Fruit fly (Drosophila melanogaster) whole organism, embryonic: ENCODE results near the gene Fer3.

ENCODE experiments used
- Aef1 ChIP-seq: fragments of 200-800 bp; sonication (Bioruptor generic); IDR thresholded peaks from 3 replicates; pipeline ENCODE4 v1.3.6; 2022; ENCODE audit warnings: missing biosample characterization, missing genetic modification characterization
- C15 ChIP-seq: fragments of 200-800 bp; sonication (Bioruptor generic); IDR thresholded peaks from 3 replicates; pipeline ENCODE4 v1.3.6; 2022; ENCODE audit warnings: missing biosample characterization, missing genetic modification characterization
- CG10543 ChIP-seq: fragments of 200-800 bp; sonication (Bioruptor generic); optimal IDR thresholded peaks from 3 replicates; lab custom pipeline; 2017; ENCODE audit warnings: missing biosample characterization, mild to moderate bottlenecking, missing genetic modification characterization, moderate library complexity
- CG12104 ChIP-seq: fragments of 200-800 bp; sonication (Bioruptor generic); optimal IDR thresholded peaks from 3 replicates; lab custom pipeline; 2016; ENCODE audit warnings: missing biosample characterization, missing genetic modification characterization
- CG12659 ChIP-seq: fragments of 200-800 bp; sonication (Bioruptor generic); optimal IDR thresholded peaks from 3 replicates; lab custom pipeline; 2017; ENCODE audit warnings: mild to moderate bottlenecking, missing biosample characterization, missing genetic modification reagents, missing genetic modification characterization
- CG12942 ChIP-seq: fragments of 200-800 bp; sonication (Bioruptor generic); optimal IDR thresholded peaks from 3 replicates; lab custom pipeline; 2016; ENCODE audit warnings: missing biosample characterization, missing genetic modification characterization
- CG13424 ChIP-seq: fragments of 200-800 bp; sonication (Bioruptor generic); optimal IDR thresholded peaks from 2 replicates; lab custom pipeline; 2019; ENCODE audit warnings: missing biosample characterization, mild to moderate bottlenecking, missing genetic modification characterization, moderate library complexity
- CG13624 ChIP-seq: fragments of 200-800 bp; sonication (Bioruptor generic); optimal IDR thresholded peaks from 2 replicates; lab custom pipeline; 2016; ENCODE audit warnings: missing biosample characterization, missing genetic modification characterization
- CG15073 ChIP-seq: fragments of 200-800 bp; sonication (Bioruptor generic); optimal IDR thresholded peaks from 2 replicates; lab custom pipeline; 2016; ENCODE audit warnings: missing biosample characterization, missing genetic modification characterization
- CG15696 ChIP-seq: fragments of 200-800 bp; sonication (Bioruptor generic); optimal IDR thresholded peaks from 2 replicates; lab custom pipeline; 2019; ENCODE audit warnings: missing biosample characterization, mild to moderate bottlenecking, missing genetic modification characterization, moderate library complexity
- CG2199 ChIP-seq: fragments of 200-800 bp; sonication (Bioruptor generic); IDR thresholded peaks from 3 replicates; pipeline ENCODE4 v1.3.6; 2022; ENCODE audit warnings: missing biosample characterization, missing genetic modification characterization
- CG31224 ChIP-seq: fragments of 200-800 bp; sonication (Bioruptor generic); IDR thresholded peaks from 2 replicates; pipeline ENCODE4 v1.3.6; 2022; ENCODE audit warnings: missing biosample characterization, missing genetic modification characterization
- CG33557 ChIP-seq: fragments of 200-800 bp; sonication (Bioruptor generic); optimal IDR thresholded peaks from 2 replicates; lab custom pipeline; 2019; ENCODE audit warnings: missing biosample characterization, mild to moderate bottlenecking, missing genetic modification characterization, moderate library complexity
- CG34376 ChIP-seq: fragments of 200-800 bp; sonication (Bioruptor generic); optimal IDR thresholded peaks from 2 replicates; lab custom pipeline; 2018; ENCODE audit warnings: missing biosample characterization, mild to moderate bottlenecking, missing genetic modification characterization
- CG4730 ChIP-seq: fragments of 200-800 bp; sonication (Bioruptor generic); IDR thresholded peaks from 2 replicates; pipeline ENCODE4 v1.3.6; 2022; ENCODE audit warnings: missing biosample characterization, missing genetic modification characterization
- CG4854 ChIP-seq: fragments of 200-800 bp; sonication (Bioruptor generic); optimal IDR thresholded peaks from 2 replicates; lab custom pipeline; 2016; ENCODE audit warnings: missing biosample characterization, missing genetic modification characterization, inconsistent platforms
- CG7271 ChIP-seq: fragments of 200-800 bp; sonication (Bioruptor generic); optimal IDR thresholded peaks from 2 replicates; lab custom pipeline; 2018; ENCODE audit warnings: missing biosample characterization, mild to moderate bottlenecking, missing genetic modification characterization, moderate library complexity
- CG7357 ChIP-seq: fragments of 200-800 bp; sonication (Bioruptor generic); IDR thresholded peaks from 3 replicates; pipeline ENCODE4 v1.3.6; 2022; ENCODE audit warnings: missing biosample characterization, missing genetic modification characterization
- CG7928 ChIP-seq: fragments of 200-800 bp; sonication (Bioruptor generic); optimal IDR thresholded peaks from 2 replicates; lab custom pipeline; 2017; ENCODE audit warnings: missing biosample characterization, mild to moderate bottlenecking, missing genetic modification characterization
- CG8281 ChIP-seq: fragments of 200-800 bp; sonication (Bioruptor generic); optimal IDR thresholded peaks from 2 replicates; lab custom pipeline; 2018; ENCODE audit warnings: missing biosample characterization, mild to moderate bottlenecking, missing genetic modification characterization, moderate library complexity
- CG8359 ChIP-seq: fragments of 200-800 bp; sonication (Bioruptor generic); optimal IDR thresholded peaks from 2 replicates; lab custom pipeline; 2017; ENCODE audit warnings: missing biosample characterization, mild to moderate bottlenecking, missing genetic modification characterization, borderline replicate concordance
- CG9876 ChIP-seq: fragments of 200-800 bp; sonication (Bioruptor generic); optimal IDR thresholded peaks from 2 replicates; lab custom pipeline; 2016; ENCODE audit warnings: missing biosample characterization, missing genetic modification characterization
- Dll ChIP-seq: fragments of 200-800 bp; sonication (Bioruptor generic); IDR thresholded peaks from 4 replicates; pipeline ENCODE4 v1.3.6; 2022; ENCODE audit warnings: missing biosample characterization, missing genetic modification characterization; ENCODE audit not compliant: partially characterized antibody
- HLH4C ChIP-seq: fragments of 200-800 bp; sonication (Bioruptor generic); IDR thresholded peaks from 3 replicates; pipeline ENCODE4 v1.3.6; 2022; ENCODE audit warnings: missing biosample characterization, missing genetic modification characterization; ENCODE audit not compliant: partially characterized antibody
- HLH54F ChIP-seq: fragments of 200-800 bp; sonication (Bioruptor generic); optimal IDR thresholded peaks from 3 replicates; lab custom pipeline; 2016; ENCODE audit warnings: missing biosample characterization, missing genetic modification characterization
- Mrtf ChIP-seq: fragments of 200-800 bp; sonication (Bioruptor generic); IDR thresholded peaks from 3 replicates; pipeline ENCODE4 v1.3.6; 2022; ENCODE audit warnings: missing biosample characterization, missing genetic modification characterization
- NK7.1 ChIP-seq: fragments of 200-800 bp; sonication (Bioruptor generic); optimal IDR thresholded peaks from 3 replicates; lab custom pipeline; 2016; ENCODE audit warnings: missing biosample characterization, missing genetic modification characterization
- Oli ChIP-seq: fragments of 200-800 bp; sonication (Bioruptor generic); optimal IDR thresholded peaks from 2 replicates; lab custom pipeline; 2018; ENCODE audit warnings: missing biosample characterization, mild to moderate bottlenecking, missing genetic modification characterization, moderate library complexity
- Poxn ChIP-seq: fragments of 200-800 bp; sonication (Bioruptor generic); IDR thresholded peaks from 2 replicates; pipeline ENCODE4 v1.3.6; 2022; ENCODE audit warnings: missing biosample characterization, missing genetic modification characterization
- Sry-δ ChIP-seq: fragments of 200-800 bp; sonication (Bioruptor generic); optimal IDR thresholded peaks from 2 replicates; lab custom pipeline; 2016; ENCODE audit warnings: missing biosample characterization, missing genetic modification characterization
- abd-A ChIP-seq: fragments of 200-800 bp; sonication (Bioruptor generic); optimal IDR thresholded peaks from 3 replicates; lab custom pipeline; 2019; ENCODE audit warnings: missing biosample characterization, mild to moderate bottlenecking, missing genetic modification characterization, moderate library complexity
- ara ChIP-seq: fragments of 200-800 bp; sonication (Bioruptor generic); IDR thresholded peaks from 2 replicates; pipeline ENCODE4 v1.3.6; 2022; ENCODE audit warnings: missing biosample characterization, missing genetic modification characterization
- ase ChIP-seq: fragments of 200-800 bp; sonication (Bioruptor generic); IDR thresholded peaks from 3 replicates; pipeline ENCODE4 v1.3.6; 2022; ENCODE audit warnings: missing biosample characterization, missing genetic modification characterization
- btn ChIP-seq: fragments of 200-800 bp; sonication (Bioruptor generic); optimal IDR thresholded peaks from 2 replicates; lab custom pipeline; 2016; ENCODE audit warnings: missing biosample characterization, missing genetic modification characterization
- chn ChIP-seq: fragments of 200-800 bp; sonication (Bioruptor generic); optimal IDR thresholded peaks from 2 replicates; lab custom pipeline; 2016; ENCODE audit warnings: missing biosample characterization, missing genetic modification characterization
- crol ChIP-seq: fragments of 200-800 bp; sonication (Bioruptor generic); IDR thresholded peaks from 2 replicates; pipeline ENCODE4 v1.3.6; 2022; ENCODE audit warnings: missing biosample characterization, missing genetic modification characterization
- en ChIP-seq: fragments of 200-800 bp; sonication (Bioruptor generic); optimal IDR thresholded peaks from 2 replicates; lab custom pipeline; 2016; ENCODE audit warnings: missing biosample characterization, missing genetic modification characterization
- fd96Cb ChIP-seq: fragments of 200-800 bp; sonication (Bioruptor generic); optimal IDR thresholded peaks from 2 replicates; lab custom pipeline; 2018; ENCODE audit warnings: missing biosample characterization, mild to moderate bottlenecking, missing genetic modification characterization, moderate library complexity
- fru ChIP-seq: fragments of >200 bp; optimal IDR thresholded peaks from 2 replicates; lab custom pipeline; 2017
- gem ChIP-seq: fragments of 200-800 bp; sonication (Bioruptor generic); optimal IDR thresholded peaks from 2 replicates; lab custom pipeline; 2019; ENCODE audit warnings: missing biosample characterization, mild to moderate bottlenecking, missing genetic modification characterization, moderate library complexity
- hbn ChIP-seq: fragments of 200-800 bp; sonication (Bioruptor generic); IDR thresholded peaks from 2 replicates; pipeline ENCODE4 v1.3.6; 2022; ENCODE audit warnings: missing biosample characterization, missing genetic modification characterization; ENCODE audit not compliant: partially characterized antibody
- hth ChIP-seq: fragments of >200 bp; optimal IDR thresholded peaks from 2 replicates; lab custom pipeline; 2017; ENCODE audit warnings: inconsistent platforms
- luna ChIP-seq: fragments of 200-800 bp; sonication (Bioruptor generic); optimal IDR thresholded peaks from 2 replicates; lab custom pipeline; 2016; ENCODE audit warnings: missing biosample characterization, missing genetic modification characterization
- nmo ChIP-seq: fragments of 200-800 bp; sonication (Bioruptor generic); optimal IDR thresholded peaks from 2 replicates; lab custom pipeline; 2018; ENCODE audit warnings: missing biosample characterization, mild to moderate bottlenecking, missing genetic modification characterization, moderate library complexity
- pb ChIP-seq: fragments of 200-800 bp; sonication (Bioruptor generic); optimal IDR thresholded peaks from 3 replicates; lab custom pipeline; 2016; ENCODE audit warnings: missing biosample characterization, missing genetic modification characterization
- pita ChIP-seq: fragments of 200-800 bp; sonication (Bioruptor generic); optimal IDR thresholded peaks from 2 replicates; lab custom pipeline; 2017; ENCODE audit warnings: missing biosample characterization, mild to moderate bottlenecking, missing genetic modification characterization
- run ChIP-seq: fragments of 200-800 bp; sonication (Bioruptor generic); optimal IDR thresholded peaks from 3 replicates; lab custom pipeline; 2018; ENCODE audit warnings: missing biosample characterization, mild to moderate bottlenecking, missing genetic modification characterization
- shn ChIP-seq: fragments of 200-800 bp; sonication (Bioruptor generic); optimal IDR thresholded peaks from 3 replicates; lab custom pipeline; 2016; ENCODE audit warnings: missing biosample characterization, missing genetic modification characterization
- stc ChIP-seq: fragments of 200-800 bp; sonication (Bioruptor generic); IDR thresholded peaks from 2 replicates; pipeline ENCODE4 v1.3.6; 2022; ENCODE audit warnings: missing biosample characterization, missing genetic modification characterization
- wek ChIP-seq: fragments of 200-800 bp; sonication (Bioruptor generic); optimal IDR thresholded peaks from 3 replicates; lab custom pipeline; 2018; ENCODE audit warnings: missing biosample characterization, mild to moderate bottlenecking, missing genetic modification characterization, moderate library complexity
- wor ChIP-seq: fragments of 200-800 bp; sonication (Bioruptor generic); IDR thresholded peaks from 2 replicates; pipeline ENCODE4 v1.3.6; 2022; ENCODE audit warnings: missing biosample characterization, missing genetic modification characterization

Gene Fer3

dm6 chr3R:11655873-11656374, 38.2 kb downstream of the Fer3 start, which contains the start of gene CG42327 (continued):
- peak; percentile 93 for TF ChIP-seq CG4730 (GFP tag; lab: Robert Waterston, UW)
- peak; percentile 71 for TF ChIP-seq HLH54F
- peak; percentile 82 for TF ChIP-seq CG15696 (tag; lab: Kevin White, UChicago)
- TF ChIP-seq abd-A (tag; lab: Kevin White, UChicago), result peak; percentile 58
- peak; percentile 95 for TF ChIP-seq CG12659 (GFP tag; lab: Kevin White, UChicago)
- peak; percentile 93 for TF ChIP-seq nmo (GFP tag; lab: Kevin White, UChicago)
- peak; percentile 94 for TF ChIP-seq CG13424 (tag; lab: Kevin White, UChicago)
- peak; percentile 85 for TF ChIP-seq CG12942 (GFP tag; lab: Kevin White, UChicago)
- peak; percentile 83 for TF ChIP-seq CG31224 (GFP tag; lab: Robert Waterston, UW)
- TF ChIP-seq pita, result no peak
- peak; percentile 88 for TF ChIP-seq CG7271
- TF ChIP-seq NK7.1 (GFP tag; lab: Kevin White, UChicago), result peak; percentile 64
- TF ChIP-seq wor (GFP tag; lab: Robert Waterston, UW), result peak; percentile 93
- peak; percentile 73 for TF ChIP-seq CG33557 (GFP tag; lab: Kevin White, UChicago)
- peak; percentile 84 for TF ChIP-seq CG2199 (GFP tag; lab: Robert Waterston, UW)
- peak; percentile 75 for TF ChIP-seq CG8281
- TF ChIP-seq run (tag; lab: Kevin White, UChicago), result peak; percentile 92
- peak; percentile 52 for TF ChIP-seq CG13624 (GFP tag; lab: Kevin White, UChicago)
- no peak for TF ChIP-seq fru (lab: Kevin White, UChicago)
- TF ChIP-seq Poxn, result 0 out of 2 replicates have a peak, but pooled peaks have one; percentile 29
- peak; percentile 92 for TF ChIP-seq chn (GFP tag; lab: Kevin White, UChicago)
- peak; percentile 86 for TF ChIP-seq Mrtf (GFP tag; lab: Robert Waterston, UW)
- peak; percentile 77 for TF ChIP-seq crol (GFP tag; lab: Robert Waterston, UW)
- peak; percentile 1 for TF ChIP-seq Sry-δ (GFP tag; lab: Kevin White, UChicago)
- no peak for TF ChIP-seq hth (lab: Kevin White, UChicago)
- peak; percentile 83 for TF ChIP-seq CG4854
- TF ChIP-seq C15 (GFP tag; lab: Robert Waterston, UW), result peak; percentile 86; the same call in 2 of the 3 replicates
- TF ChIP-seq en (GFP tag; lab: Kevin White, UChicago), result peak; percentile 66
- peak; percentile 79 for TF ChIP-seq btn (GFP tag; lab: Kevin White, UChicago)
- peak; percentile 98 for TF ChIP-seq stc (GFP tag; lab: Robert Waterston, UW)
- peak; percentile 77; the same call in 2 of the 3 replicates for TF ChIP-seq CG7357
- TF ChIP-seq CG7928, result peak; percentile 51
- peak; percentile 79 for TF ChIP-seq CG12104
- TF ChIP-seq ara (GFP tag; lab: Robert Waterston, UW), result peak; percentile 97
- peak; percentile 95 for TF ChIP-seq fd96Cb (tag; lab: Kevin White, UChicago)
- peak; percentile 45 for TF ChIP-seq CG9876 (GFP tag; lab: Kevin White, UChicago)
- TF ChIP-seq gem, result peak; percentile 98
- peak; percentile 77 for TF ChIP-seq CG34376 (GFP tag; lab: Kevin White, UChicago)
- TF ChIP-seq luna (GFP tag; lab: Kevin White, UChicago), result no peak
- peak; percentile 97 for TF ChIP-seq ase
- TF ChIP-seq CG10543 (GFP tag; lab: Kevin White, UChicago), result peak; percentile 80
- TF ChIP-seq CG15073 (GFP tag; lab: Kevin White, UChicago), result peak; percentile 26
- TF ChIP-seq HLH4C (GFP tag; lab: Robert Waterston, UW), result peak; percentile 41; the same call in 2 of the 3 replicates
- TF ChIP-seq pb, result peak; percentile 67
- TF ChIP-seq wek, result peak; percentile 60
- TF ChIP-seq CG8359 (GFP tag; lab: Kevin White, UChicago), result peak; percentile 85
- TF ChIP-seq Oli (tag; lab: Kevin White, UChicago), result peak; percentile 95
- peak; percentile 79 for TF ChIP-seq shn (GFP tag; lab: Kevin White, UChicago)
- TF ChIP-seq hbn (GFP tag; lab: Robert Waterston, UW), result no peak
- peak; percentile 84 for TF ChIP-seq Aef1
- peak; percentile 48; the same call in 1 of the 4 replicates for TF ChIP-seq Dll
